Fruit fly (Drosophila melanogaster): ENCODE data around the gene CG8132.

The CG8132 gene

dm6 chr3R:9450672-9451071 is 49.4 kb downstream of the CG8132 start (continued):
- TF ChIP-seq CG13424 (tag; optimal IDR thresholded peaks at IDR 0.05) (no peak), Hr51 (GFP tag; optimal IDR thresholded peaks at IDR 0.05) (no peak), Spps (tag; optimal IDR thresholded peaks at IDR 0.05) (no peak), CG32772 (GFP tag; IDR thresholded peaks at IDR 0.05) (no peak), GATAe (GFP tag; conservative IDR thresholded peaks at IDR 0.05) (no peak), Hr39 (optimal IDR thresholded peaks at IDR 0.05) (no peak), gro (GFP tag; optimal IDR thresholded peaks at IDR 0.05) (no peak), Nf-YC (tag; optimal IDR thresholded peaks at IDR 0.05) (no peak), eve (GFP tag; optimal IDR thresholded peaks at IDR 0.05) (peak in 1 of 2 experiments; percentile 49), sd (tag; optimal IDR thresholded peaks at IDR 0.05) (no peak), lab (GFP tag; optimal IDR thresholded peaks at IDR 0.05) (peak; percentile 13), B-H1 (GFP tag; IDR thresholded peaks at IDR 0.05) (no peak), psq (GFP tag; optimal IDR thresholded peaks at IDR 0.05) (no peak), ato (GFP tag; IDR thresholded peaks at IDR 0.05; ENCODE audit: partially characterized antibody) (no peak), CG32767 (GFP tag; IDR thresholded peaks at IDR 0.05) (no peak), Chrac-16 (GFP tag; optimal IDR thresholded peaks at IDR 0.05) (no peak), ranshi (GFP tag; IDR thresholded peaks at IDR 0.05) (no peak), CG2889 (GFP tag; IDR thresholded peaks at IDR 0.05) (no peak), CG4360 (GFP tag; IDR thresholded peaks at IDR 0.05) (no peak), bowl (GFP tag; IDR thresholded peaks at IDR 0.05) (no peak), Fer1 (GFP tag; optimal IDR thresholded peaks at IDR 0.05) (no peak), CG13775 (GFP tag; optimal IDR thresholded peaks at IDR 0.05) (no peak), D19B (GFP tag; optimal IDR thresholded peaks at IDR 0.05) (no peak), sr (GFP tag; IDR thresholded peaks at IDR 0.05) (no peak), mam (GFP tag; optimal IDR thresholded peaks at IDR 0.05) (no peak), CG34422 (GFP tag; IDR thresholded peaks at IDR 0.05) (no peak), nerfin-1 (tag; optimal IDR thresholded peaks at IDR 0.05) (no peak), mld (GFP tag; IDR thresholded peaks at IDR 0.05; ENCODE audit: partially characterized antibody) (no peak), gfzf (GFP tag; optimal IDR thresholded peaks at IDR 0.05) (no peak), fu2 (GFP tag; optimal IDR thresholded peaks at IDR 0.05) (no peak), HmgZ (tag; optimal IDR thresholded peaks at IDR 0.05) (no peak), luna (GFP tag; optimal IDR thresholded peaks at IDR 0.05) (peak; percentile 7), gem (tag; optimal IDR thresholded peaks at IDR 0.05) (no peak), Atf6 (GFP tag; IDR thresholded peaks at IDR 0.05) (0 out of 2 replicates have a peak, but pooled peaks have one; percentile 11), CG11560 (tag; IDR thresholded peaks at IDR 0.05) (no peak), kni (GFP tag; optimal IDR thresholded peaks at IDR 0.05) (no peak), CG10543 (GFP tag; optimal IDR thresholded peaks at IDR 0.05) (no peak), CG4328 (GFP tag; optimal IDR thresholded peaks at IDR 0.05) (no peak), Hr78 (GFP tag; optimal IDR thresholded peaks at IDR 0.05) (no peak), esg (GFP tag; conservative IDR thresholded peaks at IDR 0.05) (no peak), hb (GFP tag; IDR thresholded peaks at IDR 0.05; ENCODE audit: partially characterized antibody) (no peak), slou (GFP tag; optimal IDR thresholded peaks at IDR 0.05) (no peak), CG9437 (GFP tag; optimal IDR thresholded peaks at IDR 0.05) (no peak), MBD-R2 (GFP tag; IDR thresholded peaks at IDR 0.05) (no peak), CG7745 (tag; optimal IDR thresholded peaks at IDR 0.05) (no peak), Pdp1 (GFP tag; optimal IDR thresholded peaks at IDR 0.05) (peak in 1 of 2 experiments; percentile 13), chn (GFP tag; optimal IDR thresholded peaks at IDR 0.05) (no peak), CG17568 (GFP tag; optimal IDR thresholded peaks at IDR 0.05) (no peak), E2f1 (GFP tag; IDR thresholded peaks at IDR 0.05) (no peak), tup (GFP tag; optimal IDR thresholded peaks at IDR 0.05) (no peak), ci (GFP tag; IDR thresholded peaks at IDR 0.05) (peak; percentile 37; the same call in 1 of the 3 replicates)
